Worm (Caenorhabditis elegans) whole organism, midembryonic: ENCODE data around the gene clec-150.

Source experiments
- T22C8.4 ChIP-seq: fragments of 200-800 bp; sonication (Bioruptor generic); IDR thresholded peaks from 2 replicates; pipeline ENCODE4 v1.3.6; 2022; ENCODE audit warnings: missing genetic modification characterization, missing compliant biosample characterization
- cog-1 ChIP-seq: sonication (generic microtip); optimal IDR thresholded peaks from 2 replicates; lab custom pipeline; 2016; ENCODE audit warnings: missing genetic modification characterization, missing compliant biosample characterization
- flt-1 ChIP-seq: fragments of 200-800 bp; sonication (Bioruptor generic); IDR thresholded peaks from 2 replicates; pipeline ENCODE4 v1.3.6; 2022; ENCODE audit warnings: missing genetic modification characterization, missing compliant biosample characterization
- klf-2 ChIP-seq: fragments of 200-800 bp; sonication (Bioruptor generic); conservative IDR thresholded peaks from 2 replicates; pipeline ENCODE4 v1.3.6; 2022; ENCODE audit warnings: missing genetic modification reagents, missing genetic modification characterization, missing compliant biosample characterization
- med-1 ChIP-seq: sonication (generic microtip); optimal IDR thresholded peaks from 2 replicates; lab custom pipeline; 2017; ENCODE audit warnings: missing genetic modification characterization, mild to moderate bottlenecking, missing compliant biosample characterization, antibody characterized with exemption, missing genetic modification reagents; ENCODE audit not compliant: insufficient read depth
- ref-1 ChIP-seq: fragments of 200-800 bp; sonication (Bioruptor generic); conservative IDR thresholded peaks from 2 replicates; pipeline ENCODE4 v1.3.6; 2022; ENCODE audit warnings: missing genetic modification reagents, missing genetic modification characterization, missing compliant biosample characterization
- tab-1 ChIP-seq: fragments of 200-800 bp; sonication (Bioruptor generic); IDR thresholded peaks from 2 replicates; pipeline ENCODE4 v1.3.6; 2022; ENCODE audit warnings: missing genetic modification characterization, missing compliant biosample characterization
- ztf-23 ChIP-seq: fragments of 200-800 bp; sonication (Bioruptor generic); IDR thresholded peaks from 2 replicates; pipeline ENCODE4 v1.3.6; 2022; ENCODE audit warnings: missing genetic modification reagents, missing genetic modification characterization, missing compliant biosample characterization
- ztf-29 ChIP-seq: fragments of 200-800 bp; sonication (Bioruptor generic); IDR thresholded peaks from 2 replicates; pipeline ENCODE4 v1.3.6; 2022; ENCODE audit warnings: missing genetic modification reagents, missing genetic modification characterization, missing compliant biosample characterization

clec-150 gene

DNA sequence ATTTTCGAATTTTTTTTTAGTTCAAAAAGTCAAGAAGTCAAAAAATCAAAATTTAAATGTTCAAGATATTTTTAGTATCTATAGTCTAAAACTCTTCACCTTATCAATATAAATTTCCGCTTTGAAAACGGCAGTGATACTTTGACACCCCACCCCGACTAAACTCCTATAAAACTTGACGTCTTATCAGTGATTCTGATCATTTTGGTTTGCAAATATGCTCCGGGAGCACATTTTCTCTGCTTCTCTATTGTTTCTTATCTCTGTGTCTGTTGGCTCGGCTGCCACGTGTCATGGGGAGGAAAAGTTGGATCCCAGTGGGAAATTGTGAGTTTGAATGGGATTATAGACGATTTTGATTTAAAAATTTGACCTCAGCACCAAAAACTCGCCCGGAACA lies at the start of gene clec-150:
Gene clec-150 (plus strand): TSS at position 198 of the 400 bp plus-strand sequence.
- TF ChIP-seq ref-1: no peak
- no peak for TF ChIP-seq med-1 (GFP tag; lab: Kevin White, UChicago)
- no peak for TF ChIP-seq klf-2 (GFP tag; lab: Robert Waterston, UW)
- no peak for TF ChIP-seq T22C8.4 (GFP tag; lab: Robert Waterston, UW)
- no peak for TF ChIP-seq ztf-29 (GFP tag; lab: Robert Waterston, UW)

DNA sequence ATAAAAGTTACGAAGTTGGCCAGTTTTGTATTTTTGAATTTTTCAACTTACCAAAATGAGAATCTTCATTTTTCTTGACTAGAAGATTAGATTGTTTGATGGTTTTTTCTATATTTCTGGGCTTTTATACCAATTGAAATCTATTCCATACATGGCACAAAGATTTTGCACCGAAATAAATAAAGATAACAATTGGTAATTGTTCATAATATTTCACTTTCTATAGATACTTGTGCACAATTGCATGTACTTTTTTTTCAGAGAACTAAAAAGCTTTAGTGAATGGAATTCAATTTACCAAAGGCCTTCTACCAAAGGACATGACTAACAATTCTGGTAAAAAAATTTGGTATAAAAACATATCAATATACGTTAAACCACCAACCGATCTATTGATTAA lies 48.0 kb upstream of the clec-150 start, which contains the start of the genes T12B5.15 and T12B5.14:
Gene T12B5.15 (minus strand): TSS at position 101 of the 400 bp plus-strand sequence.
Gene T12B5.14 (plus strand): TSS at position 321 of the 400 bp plus-strand sequence.
- TF ChIP-seq flt-1 (no peak), ztf-29 (GFP tag; lab: Robert Waterston, UW) (no peak)

DNA sequence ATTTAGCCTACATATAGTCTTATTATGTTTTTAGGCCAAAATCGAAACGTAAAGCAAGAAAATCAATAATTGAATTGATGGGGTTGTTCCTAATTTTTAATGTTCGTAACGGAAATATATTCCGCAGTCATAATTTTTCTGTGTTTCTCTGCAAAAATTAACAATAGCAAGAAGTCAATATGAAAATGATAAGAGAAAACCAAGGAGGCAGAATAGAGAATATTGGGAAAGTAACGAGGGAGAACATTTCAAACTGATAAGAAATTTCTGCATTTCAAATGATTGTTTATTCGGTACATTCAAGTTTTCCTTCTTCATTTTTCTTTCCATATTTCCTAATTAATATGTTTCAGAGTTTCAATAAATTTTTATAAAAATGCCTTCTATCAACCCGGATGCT lies 46.5 kb upstream of the clec-150 start, which contains the start of gene fbxa-54:
Gene fbxa-54 (plus strand): TSS at position 354 of the 400 bp plus-strand sequence.
- TF ChIP-seq cog-1 (tag; lab: Kevin White, UChicago) (no peak), flt-1 (no peak), klf-2 (GFP tag; lab: Robert Waterston, UW) (no peak), ztf-29 (GFP tag; lab: Robert Waterston, UW) (no peak)

ce11 chrIII:961948-962347 lies 40.6 kb upstream of the clec-150 start, which contains the start of gene fbxa-51:
Gene fbxa-51, plus strand, starts transcription at chrIII:962269.
- no peak for TF ChIP-seq cog-1 (tag; lab: Kevin White, UChicago)

ce11 chrIII:964637-965036 lies 37.9 kb upstream of the clec-150 start:
- TF ChIP-seq ztf-29 (GFP tag; lab: Robert Waterston, UW): no peak
- TF ChIP-seq ref-1: no peak
- no peak for TF ChIP-seq flt-1
- no peak for TF ChIP-seq T22C8.4 (GFP tag; lab: Robert Waterston, UW)
- TF ChIP-seq cog-1 (tag; lab: Kevin White, UChicago): no peak
- TF ChIP-seq med-1 (GFP tag; lab: Kevin White, UChicago): no peak
- TF ChIP-seq tab-1 (GFP tag; lab: Robert Waterston, UW): no peak
- TF ChIP-seq ztf-23: no peak
- TF ChIP-seq klf-2 (GFP tag; lab: Robert Waterston, UW): no peak

- no peak for TF ChIP-seq cog-1 (tag; lab: Kevin White, UChicago)
- TF ChIP-seq ztf-29 (GFP tag; lab: Robert Waterston, UW): no peak
- no peak for TF ChIP-seq tab-1 (GFP tag; lab: Robert Waterston, UW)
- TF ChIP-seq med-1 (GFP tag; lab: Kevin White, UChicago): no peak
- no peak for TF ChIP-seq T22C8.4 (GFP tag; lab: Robert Waterston, UW)
- TF ChIP-seq flt-1: no peak
- no peak for TF ChIP-seq ztf-23
- no peak for TF ChIP-seq ref-1
- TF ChIP-seq klf-2 (GFP tag; lab: Robert Waterston, UW): no peak
Observed at ce11 chrIII:966259-966658, 36.2 kb upstream of the clec-150 start.

DNA sequence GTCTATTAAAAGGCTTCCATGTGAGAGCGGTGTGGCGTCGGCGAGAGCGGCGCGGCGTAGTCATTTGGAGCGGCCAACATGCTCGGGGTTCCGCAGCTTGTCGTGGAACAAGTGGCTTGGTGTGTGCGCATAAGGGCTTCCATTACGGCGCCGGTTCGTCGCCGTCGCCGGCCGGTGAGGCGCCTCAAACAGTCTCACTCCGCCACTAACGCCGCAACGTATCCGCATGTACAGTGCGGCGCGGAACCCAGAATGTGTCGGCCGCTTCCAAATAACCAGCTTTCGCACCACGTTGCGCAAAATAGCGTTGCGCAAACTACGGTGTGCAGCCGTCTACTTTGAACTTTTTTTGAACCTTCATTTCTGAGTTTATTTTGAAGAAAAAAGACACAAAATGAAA lies 31.6 kb upstream of the clec-150 start:
- peak; percentile 61; the same call in 1 of the 2 replicates for TF ChIP-seq tab-1 (GFP tag; lab: Robert Waterston, UW)
- no peak for TF ChIP-seq cog-1 (tag; lab: Kevin White, UChicago)

DNA sequence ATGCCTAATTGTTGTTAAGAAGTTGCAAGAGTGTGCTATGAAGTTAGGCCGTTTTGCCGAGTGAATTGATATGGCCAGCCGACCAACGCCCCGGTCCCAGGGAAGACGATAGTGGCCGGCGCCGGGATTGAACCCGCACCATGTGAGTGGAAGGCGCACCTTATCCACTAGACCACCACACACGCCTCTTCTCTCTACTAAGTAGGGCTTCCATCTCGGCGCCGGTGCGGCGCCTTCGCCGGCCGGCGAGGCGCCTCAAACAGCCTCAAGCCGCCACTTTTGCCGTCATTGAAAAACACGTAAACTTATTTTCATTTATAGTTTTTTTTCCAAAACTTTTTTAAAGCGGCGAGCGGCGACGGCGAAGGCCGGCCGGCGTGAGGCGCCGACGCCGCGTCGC lies 23.6 kb upstream of the clec-150 start:
- TF ChIP-seq klf-2 (GFP tag; lab: Robert Waterston, UW) (no peak), cog-1 (tag; lab: Kevin White, UChicago) (no peak), tab-1 (GFP tag; lab: Robert Waterston, UW) (no peak), flt-1 (0 out of 2 replicates have a peak, but pooled peaks have one; percentile 15)

ce11 chrIII:981960-982359 lies 20.5 kb upstream of the clec-150 start:
- TF ChIP-seq T22C8.4 (GFP tag; lab: Robert Waterston, UW) (peak; percentile 70), med-1 (GFP tag; lab: Kevin White, UChicago) (no peak)

- TF ChIP-seq tab-1 (GFP tag; lab: Robert Waterston, UW): no peak
- no peak for TF ChIP-seq klf-2 (GFP tag; lab: Robert Waterston, UW)
- no peak for TF ChIP-seq cog-1 (tag; lab: Kevin White, UChicago)
- no peak for TF ChIP-seq ztf-23
- no peak for TF ChIP-seq ref-1
- TF ChIP-seq T22C8.4 (GFP tag; lab: Robert Waterston, UW): no peak
- no peak for TF ChIP-seq ztf-29 (GFP tag; lab: Robert Waterston, UW)
- no peak for TF ChIP-seq flt-1
- TF ChIP-seq med-1 (GFP tag; lab: Kevin White, UChicago): no peak
Observed at ce11 chrIII:982961-983360, 19.5 kb upstream of the clec-150 start, which contains the start of gene tbc-10. Gene tbc-10, plus strand, starts transcription at chrIII:983261.

ce11 chrIII:989558-989957 lies 12.9 kb upstream of the clec-150 start:
- TF ChIP-seq med-1 (GFP tag; lab: Kevin White, UChicago): no peak
- TF ChIP-seq ztf-23: no peak
- no peak for TF ChIP-seq ref-1
- no peak for TF ChIP-seq cog-1 (tag; lab: Kevin White, UChicago)
- TF ChIP-seq klf-2 (GFP tag; lab: Robert Waterston, UW): no peak
- no peak for TF ChIP-seq T22C8.4 (GFP tag; lab: Robert Waterston, UW)
- no peak for TF ChIP-seq flt-1
- no peak for TF ChIP-seq ztf-29 (GFP tag; lab: Robert Waterston, UW)
- TF ChIP-seq tab-1 (GFP tag; lab: Robert Waterston, UW): no peak
